Worm (Caenorhabditis elegans) whole organism, young adult: ENCODE measurements around the gene F11A10.6.

Source experiments
- B0261.1 ChIP-seq: sonication (generic microtip); optimal IDR thresholded peaks from 2 replicates; lab custom pipeline; 2016; ENCODE audit warnings: mild to moderate bottlenecking, missing genetic modification characterization, moderate library complexity, missing compliant biosample characterization
- C06A6.2 ChIP-seq: fragments of 200-800 bp; sonication (Bioruptor generic); conservative IDR thresholded peaks from 2 replicates; pipeline ENCODE4 v1.3.6; 2022; ENCODE audit warnings: missing genetic modification characterization, missing compliant biosample characterization
- F23B12.7 ChIP-seq: sonication (generic microtip); optimal IDR thresholded peaks from 2 replicates; lab custom pipeline; 2017; ENCODE audit warnings: missing genetic modification characterization, mild to moderate bottlenecking, missing compliant biosample characterization, antibody characterized with exemption, moderate library complexity; ENCODE audit not compliant: insufficient read depth
- F33H1.4 ChIP-seq: fragments of 200-800 bp; sonication (Bioruptor generic); IDR thresholded peaks from 2 replicates; pipeline ENCODE4 v1.3.6; 2022; ENCODE audit warnings: missing genetic modification reagents, missing genetic modification characterization, missing compliant biosample characterization
- F39B2.1 ChIP-seq: fragments of 200-800 bp; sonication (Bioruptor generic); IDR thresholded peaks from 2 replicates; pipeline ENCODE4 v1.3.6; 2022; ENCODE audit warnings: missing genetic modification reagents, missing genetic modification characterization, missing compliant biosample characterization
- Y67H2A.10 ChIP-seq: fragments of 200-800 bp; sonication (Bioruptor generic); conservative IDR thresholded peaks from 2 replicates; pipeline ENCODE4 v1.3.6; 2022; ENCODE audit warnings: missing genetic modification reagents, missing genetic modification characterization, missing compliant biosample characterization
- Y95B8A.8 ChIP-seq: fragments of 200-800 bp; sonication (Bioruptor generic); IDR thresholded peaks from 2 replicates; pipeline ENCODE4 v1.3.6; 2022; ENCODE audit warnings: missing genetic modification reagents, missing genetic modification characterization, missing compliant biosample characterization
- ZK185.1 ChIP-seq: sonication (generic microtip); optimal IDR thresholded peaks from 2 replicates; lab custom pipeline; 2016; ENCODE audit warnings: mild to moderate bottlenecking, missing genetic modification characterization, missing compliant biosample characterization; ENCODE audit not compliant: poor library complexity, severe bottlenecking
- akir-1 ChIP-seq: fragments of 200-800 bp; sonication (Bioruptor generic); optimal IDR thresholded peaks from 2 replicates; lab custom pipeline; 2018; ENCODE audit warnings: mild to moderate bottlenecking, missing genetic modification characterization, moderate library complexity, missing compliant biosample characterization
- aptf-2 ChIP-seq: fragments of 200-800 bp; sonication (Bioruptor generic); conservative IDR thresholded peaks from 2 replicates; pipeline ENCODE4 v1.3.6; 2022; ENCODE audit warnings: missing genetic modification reagents, missing genetic modification characterization, missing compliant biosample characterization
- attf-3 ChIP-seq: fragments of 200-800 bp; sonication (Bioruptor generic); conservative IDR thresholded peaks from 2 replicates; pipeline ENCODE4 v1.3.6; 2022; ENCODE audit warnings: missing genetic modification reagents, missing genetic modification characterization, missing compliant biosample characterization
- attf-5 ChIP-seq: fragments of 200-800 bp; sonication (Bioruptor generic); optimal IDR thresholded peaks from 2 replicates; lab custom pipeline; 2018; ENCODE audit warnings: mild to moderate bottlenecking, missing genetic modification characterization, missing compliant biosample characterization
- bed-2 ChIP-seq: fragments of 200-800 bp; sonication (Bioruptor generic); IDR thresholded peaks from 2 replicates; pipeline ENCODE4 v1.3.6; 2022; ENCODE audit warnings: missing genetic modification reagents, missing genetic modification characterization, missing compliant biosample characterization
- cebp-1 ChIP-seq, 2 experiments: fragments of 200-800 bp in 1 of 2; sonication (Bioruptor generic) in 1 of 2; sonication (generic microtip) in 1 of 2; IDR thresholded peaks in 1 of 2; optimal IDR thresholded peaks in 1 of 2; 2 replicates each; pipeline versions ENCODE4 v1.3.6 to Lab custom; 2017 to 2022; ENCODE audit warnings: missing compliant biosample characterization in 2 of 2, missing genetic modification characterization in 2 of 2, mild to moderate bottlenecking in 1 of 2, missing genetic modification reagents in 1 of 2, moderate library complexity in 1 of 2
- cebp-2 ChIP-seq: fragments of 200-800 bp; sonication (Bioruptor generic); IDR thresholded peaks from 2 replicates; pipeline ENCODE4 v1.3.6; 2022; ENCODE audit warnings: missing genetic modification characterization, missing compliant biosample characterization
- ceh-27 ChIP-seq: fragments of 200-800 bp; sonication (Bioruptor generic); optimal IDR thresholded peaks from 2 replicates; lab custom pipeline; 2018; ENCODE audit warnings: mild to moderate bottlenecking, missing genetic modification characterization, moderate library complexity, missing compliant biosample characterization
- ceh-79 ChIP-seq: sonication (generic microtip); optimal IDR thresholded peaks from 2 replicates; lab custom pipeline; 2017; ENCODE audit warnings: mild to moderate bottlenecking, missing genetic modification characterization, missing compliant biosample characterization
- ceh-91 ChIP-seq: fragments of 200-800 bp; sonication (Bioruptor generic); IDR thresholded peaks from 2 replicates; pipeline ENCODE4 v1.3.6; 2022; ENCODE audit warnings: missing genetic modification reagents, missing genetic modification characterization, missing compliant biosample characterization
- dpl-1 ChIP-seq: fragments of 150-350 bp; optimal IDR thresholded peaks from 2 replicates; lab custom pipeline; 2014; ENCODE audit warnings: missing biosample characterization, missing genetic modification reagents, missing genetic modification characterization
- egl-44 ChIP-seq: fragments of 200-800 bp; sonication (Bioruptor generic); IDR thresholded peaks from 2 replicates; pipeline ENCODE4 v1.3.6; 2022; ENCODE audit warnings: missing genetic modification reagents, missing genetic modification characterization, missing compliant biosample characterization
- ets-4 ChIP-seq: fragments of 200-800 bp; sonication (Bioruptor generic); optimal IDR thresholded peaks from 2 replicates; lab custom pipeline; 2018; ENCODE audit warnings: mild to moderate bottlenecking, missing genetic modification characterization, missing compliant biosample characterization
- gei-17 ChIP-seq: fragments of 200-800 bp; sonication (Bioruptor generic); optimal IDR thresholded peaks from 2 replicates; lab custom pipeline; 2018; ENCODE audit warnings: mild to moderate bottlenecking, missing genetic modification characterization, missing compliant biosample characterization
- hsf-1 ChIP-seq: fragments of 200-800 bp; sonication (Bioruptor generic); IDR thresholded peaks from 2 replicates; pipeline ENCODE4 v1.3.6; 2022; ENCODE audit warnings: missing genetic modification reagents, missing genetic modification characterization, missing compliant biosample characterization
- lin-26 ChIP-seq: fragments of 200-800 bp; sonication (Bioruptor generic); IDR thresholded peaks from 2 replicates; pipeline ENCODE4 v1.3.6; 2022; ENCODE audit warnings: missing genetic modification reagents, missing genetic modification characterization, missing compliant biosample characterization
- lin-35 ChIP-seq, 3 experiments: fragments of 150-350 bp in 2 of 3; sonication (generic microtip) in 1 of 3; optimal IDR thresholded peaks; 2 replicates each; lab custom pipeline; 2014 to 2018; ENCODE audit warnings: missing biosample characterization in 3 of 3, missing genetic modification characterization in 3 of 3, missing genetic modification reagents in 3 of 3
- lin-54 ChIP-seq: fragments of 200-800 bp; sonication (Bioruptor generic); optimal IDR thresholded peaks from 2 replicates; lab custom pipeline; 2018; ENCODE audit warnings: mild to moderate bottlenecking, missing genetic modification characterization, missing compliant biosample characterization
- lsl-1 ChIP-seq: fragments of 200-800 bp; sonication (Bioruptor generic); optimal IDR thresholded peaks from 2 replicates; lab custom pipeline; 2018; ENCODE audit warnings: mild to moderate bottlenecking, missing genetic modification characterization, moderate library complexity, missing compliant biosample characterization
- lsy-27 ChIP-seq: sonication (generic microtip); optimal IDR thresholded peaks from 2 replicates; lab custom pipeline; 2017; ENCODE audit warnings: missing genetic modification characterization, mild to moderate bottlenecking, missing compliant biosample characterization, antibody characterized with exemption, missing genotype, borderline replicate concordance; ENCODE audit not compliant: insufficient read depth
- mcd-1 ChIP-seq: fragments of 200-800 bp; sonication (Bioruptor generic); IDR thresholded peaks from 2 replicates; pipeline ENCODE4 v1.3.6; 2022; ENCODE audit warnings: missing genetic modification reagents, missing genetic modification characterization, missing compliant biosample characterization
- mes-4 ChIP-seq: sonication (generic microtip); optimal IDR thresholded peaks from 2 replicates; lab custom pipeline; 2016; ENCODE audit warnings: missing genotype, missing genetic modification characterization, missing compliant biosample characterization
- mxl-1 ChIP-seq: sonication (generic microtip); optimal IDR thresholded peaks from 2 replicates; lab custom pipeline; 2016; ENCODE audit warnings: missing genetic modification characterization, missing compliant biosample characterization
- nfya-2 ChIP-seq: fragments of 200-800 bp; sonication (Bioruptor generic); IDR thresholded peaks from 2 replicates; pipeline ENCODE4 v1.3.6; 2022; ENCODE audit warnings: missing genetic modification reagents, missing genetic modification characterization, missing compliant biosample characterization
- nfyb-1 ChIP-seq: fragments of 200-800 bp; sonication (Bioruptor generic); IDR thresholded peaks from 2 replicates; pipeline ENCODE4 v1.3.6; 2022; ENCODE audit warnings: missing genetic modification reagents, missing genetic modification characterization, missing compliant biosample characterization
- nhr-179 ChIP-seq: sonication (generic microtip); optimal IDR thresholded peaks from 2 replicates; lab custom pipeline; 2016; ENCODE audit warnings: mild to moderate bottlenecking, missing genetic modification characterization, missing compliant biosample characterization
- nhr-80 ChIP-seq: sonication (generic microtip); optimal IDR thresholded peaks from 2 replicates; lab custom pipeline; 2016; ENCODE audit warnings: missing genetic modification characterization, missing compliant biosample characterization
- nhr-90 ChIP-seq: sonication (generic microtip); optimal IDR thresholded peaks from 2 replicates; lab custom pipeline; 2016; ENCODE audit warnings: missing genotype, mild to moderate bottlenecking, missing genetic modification characterization, missing compliant biosample characterization
- pbrm-1 ChIP-seq: fragments of 200-800 bp; sonication (Bioruptor generic); IDR thresholded peaks from 2 replicates; pipeline ENCODE4 v1.3.6; 2022; ENCODE audit warnings: missing genetic modification reagents, missing genetic modification characterization, missing compliant biosample characterization
- rpc-1 ChIP-seq, 2 experiments: fragments of 150-350 bp in 1 of 2; sonication (generic microtip) in 1 of 2; optimal IDR thresholded peaks; 2 replicates each; lab custom pipeline; 2014 to 2018; ENCODE audit warnings: missing biosample characterization in 1 of 2, missing genetic modification characterization in 1 of 2, missing genetic modification reagents in 1 of 2, missing genotype in 1 of 2
- snpc-3.4 ChIP-seq: sonication (generic microtip); optimal IDR thresholded peaks from 2 replicates; lab custom pipeline; 2017; ENCODE audit warnings: missing genetic modification characterization, mild to moderate bottlenecking, missing compliant biosample characterization, antibody characterized with exemption, moderate library complexity, missing genotype, missing genetic modification reagents
- snpc-4 ChIP-seq, 5 experiments: fragments of 150-350 bp in 1 of 5; sonication (generic microtip) in 4 of 5; optimal IDR thresholded peaks; 2 replicates each; lab custom pipeline; 2014 to 2018; ENCODE audit warnings: missing genetic modification characterization in 5 of 5, missing biosample characterization in 3 of 5, antibody characterized with exemption in 2 of 5, mild to moderate bottlenecking in 2 of 5, missing compliant biosample characterization in 2 of 5, missing genotype in 2 of 5, moderate library complexity in 2 of 5, missing genetic modification reagents in 1 of 5
- sptf-2 ChIP-seq: fragments of 200-800 bp; sonication (Bioruptor generic); optimal IDR thresholded peaks from 2 replicates; lab custom pipeline; 2018; ENCODE audit warnings: mild to moderate bottlenecking, missing genetic modification characterization, missing compliant biosample characterization
- tbp1 ChIP-seq: fragments of 200-800 bp; sonication (Bioruptor generic); optimal IDR thresholded peaks from 2 replicates; lab custom pipeline; 2018; ENCODE audit warnings: mild to moderate bottlenecking, missing genetic modification characterization, missing compliant biosample characterization
- xnd-1 ChIP-seq: sonication (generic microtip); optimal IDR thresholded peaks from 2 replicates; lab custom pipeline; 2016; ENCODE audit warnings: missing genotype, missing genetic modification reagents, missing genetic modification characterization, missing compliant biosample characterization
- ztf-18 ChIP-seq: sonication (generic microtip); optimal IDR thresholded peaks from 2 replicates; lab custom pipeline; 2016; ENCODE audit warnings: missing genotype, mild to moderate bottlenecking, missing genetic modification characterization, missing compliant biosample characterization
- ztf-22 ChIP-seq: fragments of 200-800 bp; sonication (Bioruptor generic); optimal IDR thresholded peaks from 2 replicates; lab custom pipeline; 2018; ENCODE audit warnings: mild to moderate bottlenecking, missing genetic modification characterization, moderate library complexity, missing compliant biosample characterization
- ztf-26 ChIP-seq: sonication (generic microtip); optimal IDR thresholded peaks from 2 replicates; lab custom pipeline; 2017; ENCODE audit warnings: missing genetic modification characterization, missing compliant biosample characterization

The F11A10.6 gene

DNA sequence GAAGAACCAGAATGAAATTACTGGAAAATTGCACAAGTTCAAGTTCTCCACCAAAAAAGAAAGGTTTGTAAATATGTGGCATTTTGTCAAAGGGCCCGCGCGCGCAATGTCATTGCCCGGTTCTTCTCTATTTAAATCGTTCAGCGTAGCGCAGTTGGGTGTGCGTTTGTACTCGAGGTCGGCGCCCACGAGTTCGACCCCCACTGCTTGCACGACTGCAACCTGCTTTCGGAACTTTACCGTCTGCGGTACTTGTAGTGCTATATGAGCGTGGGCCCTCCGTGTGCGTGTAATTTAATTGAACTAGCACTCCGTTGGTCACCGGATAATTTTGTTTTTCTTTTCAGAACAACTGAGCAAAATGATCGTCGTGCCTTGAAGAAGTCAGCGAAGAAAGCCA is 3.0 kb downstream of the F11A10.6 start (continued):
- TF ChIP-seq aptf-2 (GFP tag; lab: Robert Waterston, UW) (peak; percentile 71; the same call in 1 of the 2 replicates), nhr-90 (tag; lab: Kevin White, UChicago) (peak; percentile 94), rpc-1 (optimal IDR thresholded peaks at IDR 0.05; lab: Kevin White, UChicago) (peak; percentile 80), rpc-1 (tag; optimal IDR thresholded peaks at IDR 0.05; lab: Kevin White, UChicago) (peak; percentile 91), lsy-27 (peak; percentile 63), xnd-1 (peak; percentile 36), ZK185.1 (tag; lab: Kevin White, UChicago) (peak; percentile 92), cebp-2 (GFP tag; lab: Robert Waterston, UW) (peak; percentile 100), lsl-1 (GFP tag; lab: Kevin White, UChicago) (peak; percentile 76), ceh-27 (GFP tag; lab: Kevin White, UChicago) (peak; percentile 86), mcd-1 (peak; percentile 83), tbp1 (GFP tag; lab: Kevin White, UChicago) (peak; percentile 96), lin-26 (GFP tag; lab: Robert Waterston, UW) (peak; percentile 98), attf-5 (GFP tag; lab: Kevin White, UChicago) (peak; percentile 81), ets-4 (GFP tag; lab: Kevin White, UChicago) (peak; percentile 66), pbrm-1 (GFP tag; lab: Robert Waterston, UW) (peak; percentile 82), mxl-1 (tag; lab: Kevin White, UChicago) (peak; percentile 88), snpc-3.4 (tag; lab: Kevin White, UChicago) (peak; percentile 67), snpc-4 (GFP tag; optimal IDR thresholded peaks at IDR 0.05; lab: Kevin White, UChicago) (peak; percentile 77), snpc-4 (tag; optimal IDR thresholded peaks at IDR 0.05; lab: Kevin White, UChicago) (peak; percentile 60 to 81 (median 75)), egl-44 (GFP tag; lab: Robert Waterston, UW) (peak; percentile 81), F23B12.7 (tag; lab: Kevin White, UChicago) (peak; percentile 97), Y67H2A.10 (GFP tag; lab: Robert Waterston, UW) (0 out of 2 replicates have a peak, but pooled peaks have one; percentile 33), nhr-80 (peak; percentile 52), dpl-1 (peak; percentile 24), C06A6.2 (GFP tag; lab: Robert Waterston, UW) (peak; percentile 49; the same call in 1 of the 2 replicates), ceh-79 (tag; lab: Kevin White, UChicago) (peak; percentile 88), nhr-179 (tag; lab: Kevin White, UChicago) (no peak), nfya-2 (GFP tag; lab: Robert Waterston, UW) (no peak), lin-35 (GFP tag; optimal IDR thresholded peaks at IDR 0.05; lab: Kevin White, UChicago) (peak in 2 of 3 experiments; percentile 4 to 13), akir-1 (GFP tag; lab: Kevin White, UChicago) (no peak), lin-54 (GFP tag; lab: Kevin White, UChicago) (peak; percentile 87), sptf-2 (peak; percentile 93), bed-2 (GFP tag; lab: Robert Waterston, UW) (peak; percentile 79), ztf-26 (tag; lab: Kevin White, UChicago) (peak; percentile 75), cebp-1 (GFP tag; IDR thresholded peaks at IDR 0.05; lab: Robert Waterston, UW) (no peak), cebp-1 (tag; optimal IDR thresholded peaks at IDR 0.05; lab: Kevin White, UChicago) (peak; percentile 79), F39B2.1 (GFP tag; lab: Robert Waterston, UW) (no peak), B0261.1 (tag; lab: Kevin White, UChicago) (peak; percentile 91), nfyb-1 (GFP tag; lab: Robert Waterston, UW) (peak; percentile 90), hsf-1 (peak; percentile 51; the same call in 1 of the 2 replicates), attf-3 (peak; percentile 64), F33H1.4 (peak; percentile 63), Y95B8A.8 (GFP tag; lab: Robert Waterston, UW) (peak; percentile 76; the same call in 1 of the 2 replicates), ztf-22 (GFP tag; lab: Kevin White, UChicago) (no peak), ztf-18 (tag; lab: Kevin White, UChicago) (peak; percentile 79), ceh-91 (GFP tag; lab: Robert Waterston, UW) (peak; percentile 51; the same call in 1 of the 2 replicates), gei-17 (peak; percentile 9), mes-4 (tag; lab: Kevin White, UChicago) (peak; percentile 78)
